Worm (Caenorhabditis elegans) whole organism, mixed stage, embryonic: ENCODE results near the gene gcst-1.

Experiments
- lsy-2 ChIP-seq: fragments of 150-350 bp; optimal IDR thresholded peaks from 2 replicates; lab custom pipeline; 2014; ENCODE audit warnings: missing biosample characterization, missing genetic modification characterization
- nhr-28 ChIP-seq: fragments of 150-350 bp; optimal IDR thresholded peaks from 2 replicates; lab custom pipeline; 2014; ENCODE audit warnings: missing biosample characterization, missing genetic modification characterization

ce11 chrV:5753432-5753831 is 40.7 kb downstream of the gcst-1 start, which contains the start of gene pgph-1:
- TF ChIP-seq lsy-2 (tag; lab: Kevin White, UChicago) (no peak), nhr-28 (tag; lab: Kevin White, UChicago) (no peak)
